Fruit fly (Drosophila melanogaster) whole organism, embryonic: ENCODE measurements around the gene CG13640.

Experiments
- Asciz ChIP-seq: fragments of 200-800 bp; sonication (Bioruptor generic); optimal IDR thresholded peaks from 2 replicates; lab custom pipeline; 2017; ENCODE audit warnings: missing biosample characterization, mild to moderate bottlenecking, missing genetic modification characterization, missing genetic modification reagents
- Awh ChIP-seq: fragments of 200-800 bp; sonication (Bioruptor generic); IDR thresholded peaks from 2 replicates; pipeline ENCODE4, ENCODE4 v1.3.6; 2022; ENCODE audit warnings: missing biosample characterization, missing genetic modification characterization
- B-H1 ChIP-seq: fragments of 200-800 bp; sonication (Bioruptor generic); IDR thresholded peaks from 3 replicates; pipeline ENCODE4 v1.3.6; 2022; ENCODE audit warnings: missing biosample characterization, missing genetic modification characterization
- BEAF-32 ChIP-seq: fragments of 200-800 bp; sonication (Bioruptor generic); optimal IDR thresholded peaks from 3 replicates; lab custom pipeline; 2017; ENCODE audit warnings: missing biosample characterization, missing genetic modification characterization, mild to moderate bottlenecking, moderate library complexity, missing genetic modification reagents
- CG11093 ChIP-seq: fragments of 200-800 bp; sonication (Bioruptor generic); IDR thresholded peaks from 3 replicates; pipeline ENCODE4 v1.3.6; 2022; ENCODE audit warnings: missing biosample characterization, missing genetic modification characterization
- CG12299 ChIP-seq: fragments of 200-800 bp; sonication (Bioruptor generic); optimal IDR thresholded peaks from 2 replicates; lab custom pipeline; 2018; ENCODE audit warnings: missing biosample characterization, mild to moderate bottlenecking, missing genetic modification characterization
- CG12769 ChIP-seq: fragments of 200-800 bp; sonication (Bioruptor generic); optimal IDR thresholded peaks from 2 replicates; lab custom pipeline; 2019; ENCODE audit warnings: missing biosample characterization, mild to moderate bottlenecking, missing genetic modification characterization, moderate library complexity
- CG13123 ChIP-seq: fragments of 200-800 bp; sonication (Bioruptor generic); optimal IDR thresholded peaks from 2 replicates; lab custom pipeline; 2016; ENCODE audit warnings: missing biosample characterization, missing genetic modification characterization
- CG13296 ChIP-seq: fragments of 200-800 bp; sonication (Bioruptor generic); optimal IDR thresholded peaks from 3 replicates; lab custom pipeline; 2018; ENCODE audit warnings: missing biosample characterization, mild to moderate bottlenecking, missing genetic modification characterization
- CG14667 ChIP-seq: fragments of 200-800 bp; sonication (Bioruptor generic); IDR thresholded peaks from 2 replicates; pipeline ENCODE4 v1.3.6; 2022; ENCODE audit warnings: missing biosample characterization, missing genetic modification characterization
- CG14710 ChIP-seq: fragments of 200-800 bp; sonication (Bioruptor generic); optimal IDR thresholded peaks from 3 replicates; lab custom pipeline; 2019; ENCODE audit warnings: missing biosample characterization, mild to moderate bottlenecking, missing genetic modification characterization, moderate library complexity
- CG1647 ChIP-seq: fragments of 200-800 bp; sonication (Bioruptor generic); optimal IDR thresholded peaks from 3 replicates; lab custom pipeline; 2016; ENCODE audit warnings: missing biosample characterization, missing genetic modification characterization
- CG4424 ChIP-seq: fragments of 200-800 bp; sonication (Bioruptor generic); optimal IDR thresholded peaks from 3 replicates; lab custom pipeline; 2016; ENCODE audit warnings: missing biosample characterization, missing genetic modification characterization
- CG7963 ChIP-seq: fragments of 200-800 bp; sonication (Bioruptor generic); IDR thresholded peaks from 3 replicates; pipeline ENCODE4 v1.3.6; 2022; ENCODE audit warnings: missing biosample characterization, missing genetic modification characterization; ENCODE audit not compliant: partially characterized antibody
- CG8478 ChIP-seq: fragments of >200 bp; optimal IDR thresholded peaks from 2 replicates; lab custom pipeline; 2018
- CG8924 ChIP-seq: fragments of 200-800 bp; optimal IDR thresholded peaks from 3 replicates; lab custom pipeline; 2019; ENCODE audit warnings: missing biosample characterization, mild to moderate bottlenecking, missing genetic modification characterization, moderate library complexity
- CG9727 ChIP-seq: fragments of 200-800 bp; sonication (Bioruptor generic); optimal IDR thresholded peaks from 3 replicates; lab custom pipeline; 2017; ENCODE audit warnings: missing biosample characterization, mild to moderate bottlenecking, missing genetic modification characterization
- CG9797 ChIP-seq: fragments of 200-800 bp; sonication (Bioruptor generic); optimal IDR thresholded peaks from 3 replicates; lab custom pipeline; 2018; ENCODE audit warnings: missing biosample characterization, mild to moderate bottlenecking, missing genetic modification characterization
- CHES-1-like ChIP-seq: fragments of 200-800 bp; sonication (Bioruptor generic); optimal IDR thresholded peaks from 2 replicates; lab custom pipeline; 2016; ENCODE audit warnings: missing biosample characterization, missing genetic modification characterization
- Dbx ChIP-seq: fragments of 200-800 bp; sonication (Bioruptor generic); IDR thresholded peaks from 3 replicates; pipeline ENCODE4 v1.3.6; 2022; ENCODE audit warnings: missing biosample characterization, missing genetic modification characterization
- Dip2 ChIP-seq: fragments of 200-800 bp; sonication (Bioruptor generic); IDR thresholded peaks from 2 replicates; pipeline ENCODE4 v1.3.6; 2022; ENCODE audit warnings: missing biosample characterization, missing genetic modification characterization
- Doc2 ChIP-seq: fragments of 200-800 bp; sonication (Bioruptor generic); IDR thresholded peaks from 2 replicates; pipeline ENCODE4 v1.3.6; 2022; ENCODE audit warnings: missing biosample characterization, missing genetic modification characterization
- HLH4C ChIP-seq: fragments of 200-800 bp; sonication (Bioruptor generic); IDR thresholded peaks from 3 replicates; pipeline ENCODE4 v1.3.6; 2022; ENCODE audit warnings: missing biosample characterization, missing genetic modification characterization; ENCODE audit not compliant: partially characterized antibody
- Hsf ChIP-seq: fragments of 200-800 bp; sonication (Bioruptor generic); optimal IDR thresholded peaks from 3 replicates; lab custom pipeline; 2016; ENCODE audit warnings: missing biosample characterization, missing genetic modification characterization
- Lim3 ChIP-seq: fragments of 200-800 bp; sonication (Bioruptor generic); IDR thresholded peaks from 2 replicates; pipeline ENCODE4 v1.3.6; 2022; ENCODE audit warnings: missing biosample characterization, missing genetic modification characterization
- Lpt ChIP-seq: fragments of >200 bp; optimal IDR thresholded peaks from 2 replicates; lab custom pipeline; 2018; ENCODE audit warnings: missing biosample characterization, missing genetic modification characterization
- MBD-R2 ChIP-seq: fragments of 200-800 bp; sonication (Bioruptor generic); IDR thresholded peaks from 2 replicates; pipeline ENCODE4 v1.3.6; 2022; ENCODE audit warnings: missing biosample characterization, missing genetic modification characterization
- Meics ChIP-seq: fragments of 200-800 bp; sonication (Bioruptor generic); optimal IDR thresholded peaks from 2 replicates; lab custom pipeline; 2017; ENCODE audit warnings: missing biosample characterization, mild to moderate bottlenecking, missing genetic modification characterization
- Nf-YA ChIP-seq: fragments of 200-800 bp; sonication (Bioruptor generic); IDR thresholded peaks from 2 replicates; pipeline ENCODE4 v1.3.6; 2022; ENCODE audit warnings: missing biosample characterization, missing genetic modification characterization
- NfI ChIP-seq: fragments of 200-800 bp; sonication (Bioruptor generic); optimal IDR thresholded peaks from 3 replicates; lab custom pipeline; 2018; ENCODE audit warnings: missing biosample characterization, mild to moderate bottlenecking, missing genetic modification characterization, moderate library complexity
- Rx ChIP-seq: fragments of 200-800 bp; sonication (Bioruptor generic); IDR thresholded peaks from 2 replicates; pipeline ENCODE4 v1.3.6; 2022; ENCODE audit warnings: missing biosample characterization, missing genetic modification characterization
- Sry-β ChIP-seq: fragments of 200-800 bp; sonication (Bioruptor generic); optimal IDR thresholded peaks from 2 replicates; lab custom pipeline; 2018; ENCODE audit warnings: missing biosample characterization, mild to moderate bottlenecking, missing genetic modification characterization, moderate library complexity
- Xbp1 ChIP-seq: fragments of 200-800 bp; sonication (Bioruptor generic); optimal IDR thresholded peaks from 3 replicates; lab custom pipeline; 2016; ENCODE audit warnings: missing biosample characterization, mild to moderate bottlenecking, missing genetic modification characterization
- ac ChIP-seq: fragments of 200-800 bp; sonication (Bioruptor generic); optimal IDR thresholded peaks from 3 replicates; lab custom pipeline; 2017; ENCODE audit warnings: missing biosample characterization, mild to moderate bottlenecking, missing genetic modification characterization
- ap ChIP-seq: fragments of 200-800 bp; sonication (Bioruptor generic); IDR thresholded peaks from 2 replicates; pipeline ENCODE4 v1.3.6; 2022; ENCODE audit warnings: missing biosample characterization, missing genetic modification characterization
- bcd ChIP-seq: fragments of 200-800 bp; sonication (Bioruptor generic); optimal IDR thresholded peaks from 2 replicates; lab custom pipeline; 2017; ENCODE audit warnings: missing biosample characterization, mild to moderate bottlenecking, missing genetic modification characterization
- btn ChIP-seq: fragments of 200-800 bp; sonication (Bioruptor generic); optimal IDR thresholded peaks from 2 replicates; lab custom pipeline; 2016; ENCODE audit warnings: missing biosample characterization, missing genetic modification characterization
- cato ChIP-seq: fragments of 200-800 bp; sonication (Bioruptor generic); optimal IDR thresholded peaks from 2 replicates; lab custom pipeline; 2016; ENCODE audit warnings: missing biosample characterization, missing genetic modification characterization, borderline replicate concordance
- cg ChIP-seq: fragments of 200-800 bp; sonication (Bioruptor generic); optimal IDR thresholded peaks from 3 replicates; lab custom pipeline; 2019; ENCODE audit warnings: missing biosample characterization, mild to moderate bottlenecking, missing genetic modification characterization, moderate library complexity
- chm ChIP-seq: fragments of 200-800 bp; sonication (Bioruptor generic); IDR thresholded peaks from 2 replicates; pipeline ENCODE4 v1.3.6; 2022; ENCODE audit warnings: missing biosample characterization, missing genetic modification characterization
- eve ChIP-seq, 2 experiments: fragments of >200 bp; optimal IDR thresholded peaks; 2 replicates each; lab custom pipeline; 2017; ENCODE audit warnings: missing biosample characterization in 2 of 2, missing genetic modification characterization in 2 of 2
- fd96Cb ChIP-seq: fragments of 200-800 bp; sonication (Bioruptor generic); optimal IDR thresholded peaks from 2 replicates; lab custom pipeline; 2018; ENCODE audit warnings: missing biosample characterization, mild to moderate bottlenecking, missing genetic modification characterization, moderate library complexity
- hb ChIP-seq: fragments of 200-800 bp; sonication (Bioruptor generic); IDR thresholded peaks from 3 replicates; pipeline ENCODE4 v1.3.6; 2022; ENCODE audit warnings: missing biosample characterization, missing genetic modification characterization; ENCODE audit not compliant: partially characterized antibody
- prd ChIP-seq, 3 experiments: fragments of >200 bp in 2 of 3; fragments of 200-800 bp in 1 of 3; sonication (Bioruptor generic) in 1 of 3; optimal IDR thresholded peaks in 2 of 3; IDR thresholded peaks in 1 of 3; 2 replicates in 2 of 3; 3 replicates in 1 of 3; pipeline versions ENCODE4 v1.3.6 to Lab custom; 2017 to 2022; ENCODE audit warnings: missing biosample characterization in 1 of 3, missing genetic modification characterization in 1 of 3
- pzg ChIP-seq: fragments of 200-800 bp; sonication (Bioruptor generic); optimal IDR thresholded peaks from 3 replicates; lab custom pipeline; 2018; ENCODE audit warnings: missing biosample characterization, mild to moderate bottlenecking, missing genetic modification characterization, moderate library complexity
- repo ChIP-seq: fragments of 200-800 bp; sonication (Bioruptor generic); optimal IDR thresholded peaks from 2 replicates; lab custom pipeline; 2016; ENCODE audit warnings: missing biosample characterization, missing genetic modification characterization
- sisA ChIP-seq: fragments of 200-800 bp; sonication (Bioruptor generic); IDR thresholded peaks from 2 replicates; pipeline ENCODE4 v1.3.6; 2022; ENCODE audit warnings: missing biosample characterization, missing genetic modification characterization
- sug ChIP-seq: fragments of 200-800 bp; optimal IDR thresholded peaks from 2 replicates; lab custom pipeline; 2019; ENCODE audit warnings: missing biosample characterization, mild to moderate bottlenecking, missing genetic modification characterization, moderate library complexity
- ttk ChIP-seq: fragments of 200-800 bp; sonication (Bioruptor generic); IDR thresholded peaks from 2 replicates; pipeline ENCODE4 v2.1.2; 2022; ENCODE audit warnings: missing biosample characterization, missing genetic modification characterization
- unpg ChIP-seq: fragments of 200-800 bp; sonication (Bioruptor generic); optimal IDR thresholded peaks from 3 replicates; lab custom pipeline; 2018; ENCODE audit warnings: missing biosample characterization, mild to moderate bottlenecking, missing genetic modification characterization, moderate library complexity
- yki ChIP-seq: fragments of >200 bp; optimal IDR thresholded peaks from 3 replicates; lab custom pipeline; 2018

CG13640 gene

dm6 chr3R:24829887-24830351 is 32.0 kb downstream of the CG13640 start, which contains the start of the genes Kaz and CG43273 (continued):
- TF ChIP-seq CG12299 (tag; lab: Kevin White, UChicago) = peak; percentile 38
- TF ChIP-seq eve (GFP tag; optimal IDR thresholded peaks at IDR 0.05; lab: Kevin White, UChicago) = no peak
- no peak for TF ChIP-seq Dbx (GFP tag; lab: Robert Waterston, UW)
- no peak for TF ChIP-seq Asciz (GFP tag; lab: Kevin White, UChicago)
- TF ChIP-seq Lpt = no peak
- no peak for TF ChIP-seq Dip2 (GFP tag; lab: Robert Waterston, UW)
- TF ChIP-seq CHES-1-like (GFP tag; lab: Kevin White, UChicago) = no peak
- TF ChIP-seq HLH4C (GFP tag; lab: Robert Waterston, UW) = no peak
- peak; percentile 81 for TF ChIP-seq CG14710 (tag; lab: Kevin White, UChicago)
- no peak for TF ChIP-seq CG1647 (GFP tag; lab: Kevin White, UChicago)
- TF ChIP-seq B-H1 (GFP tag; lab: Robert Waterston, UW) = no peak
- TF ChIP-seq Lim3 (GFP tag; lab: Robert Waterston, UW) = no peak
- no peak for TF ChIP-seq yki (lab: Kevin White, UChicago)
- TF ChIP-seq repo = no peak
- TF ChIP-seq CG12769 = no peak
- TF ChIP-seq CG13123 (GFP tag; lab: Kevin White, UChicago) = no peak
- peak; percentile 34 for TF ChIP-seq fd96Cb (tag; lab: Kevin White, UChicago)
- TF ChIP-seq CG7963 (GFP tag; lab: Robert Waterston, UW) = no peak
- no peak for TF ChIP-seq unpg (GFP tag; lab: Kevin White, UChicago)
- no peak for TF ChIP-seq CG9797 (GFP tag; lab: Kevin White, UChicago)
- peak; percentile 100 for TF ChIP-seq Sry-β
- no peak for TF ChIP-seq Awh (GFP tag; lab: Robert Waterston, UW)
- no peak for TF ChIP-seq ttk (GFP tag; lab: Robert Waterston, UW)
- no peak for TF ChIP-seq CG13296 (GFP tag; lab: Kevin White, UChicago)
- TF ChIP-seq pzg (GFP tag; lab: Kevin White, UChicago) = peak; percentile 35
- no peak for TF ChIP-seq CG11093 (GFP tag; lab: Robert Waterston, UW)
- TF ChIP-seq hb = no peak
- TF ChIP-seq btn (GFP tag; lab: Kevin White, UChicago) = no peak
- TF ChIP-seq Hsf (GFP tag; lab: Kevin White, UChicago) = peak; percentile 42
- TF ChIP-seq chm (GFP tag; lab: Robert Waterston, UW) = peak; percentile 19; the same call in 1 of the 2 replicates
- TF ChIP-seq CG14667 = no peak
- TF ChIP-seq CG4424 (GFP tag; lab: Kevin White, UChicago) = peak; percentile 51
- peak; percentile 82 for TF ChIP-seq MBD-R2 (GFP tag; lab: Robert Waterston, UW)
- TF ChIP-seq sug = no peak
- no peak for TF ChIP-seq Doc2 (GFP tag; lab: Robert Waterston, UW)
- peak; percentile 74 for TF ChIP-seq CG8924 (tag; lab: Kevin White, UChicago)
- no peak for TF ChIP-seq prd (optimal IDR thresholded peaks at IDR 0.05; lab: Kevin White, UChicago)
- TF ChIP-seq prd (GFP tag; IDR thresholded peaks at IDR 0.05; lab: Robert Waterston, UW) = peak; percentile 64; the same call in 2 of the 3 replicates
- peak; percentile 27 for TF ChIP-seq BEAF-32 (GFP tag; lab: Kevin White, UChicago)
- no peak for TF ChIP-seq cg
- TF ChIP-seq sisA (GFP tag; lab: Robert Waterston, UW) = peak; percentile 5; the same call in 1 of the 2 replicates
- TF ChIP-seq Xbp1 = peak; percentile 75
- peak; percentile 32 for TF ChIP-seq CG9727 (GFP tag; lab: Kevin White, UChicago)
- no peak for TF ChIP-seq ac (GFP tag; lab: Kevin White, UChicago)
- no peak for TF ChIP-seq CG8478 (lab: Kevin White, UChicago)
- TF ChIP-seq Nf-YA = no peak
- peak; percentile 67 for TF ChIP-seq bcd (GFP tag; lab: Kevin White, UChicago)
- TF ChIP-seq Rx (GFP tag; lab: Robert Waterston, UW) = no peak
- TF ChIP-seq Meics (GFP tag; lab: Kevin White, UChicago) = peak; percentile 58
- TF ChIP-seq cato = peak; percentile 15
- TF ChIP-seq NfI (GFP tag; lab: Kevin White, UChicago) = peak; percentile 74
- no peak for TF ChIP-seq ap (GFP tag; lab: Robert Waterston, UW)
